Worm (Caenorhabditis elegans) whole organism, L2 larva: ENCODE data around the gene W05B10.6.

Source experiments
- R02D3.7 ChIP-seq: fragments of 150-350 bp; optimal IDR thresholded peaks from 2 replicates; lab custom pipeline; 2014; ENCODE audit warnings: missing biosample characterization, missing genetic modification characterization
- Y55F3AM.14 ChIP-seq: fragments of 200-800 bp; sonication (Bioruptor generic); optimal IDR thresholded peaks from 2 replicates; lab custom pipeline; 2018; ENCODE audit warnings: mild to moderate bottlenecking, missing genetic modification characterization, missing compliant biosample characterization
- ZK546.5 ChIP-seq: sonication (generic microtip); optimal IDR thresholded peaks from 2 replicates; lab custom pipeline; 2017; ENCODE audit warnings: missing biosample characterization, missing genetic modification characterization
- alr-1 ChIP-seq: fragments of 150-350 bp; optimal IDR thresholded peaks from 2 replicates; lab custom pipeline; 2014; ENCODE audit warnings: missing biosample characterization, missing genetic modification characterization
- aly-2 ChIP-seq: fragments of 150-350 bp; optimal IDR thresholded peaks from 2 replicates; lab custom pipeline; 2014; ENCODE audit warnings: missing biosample characterization, missing genetic modification characterization
- ama-1 ChIP-seq: fragments of 150-350 bp; optimal IDR thresholded peaks from 2 replicates; lab custom pipeline; 2018; ENCODE audit warnings: inconsistent platforms
- blmp-1 ChIP-seq: sonication (generic microtip); optimal IDR thresholded peaks from 2 replicates; lab custom pipeline; 2017; ENCODE audit warnings: missing genetic modification characterization, mild to moderate bottlenecking, missing compliant biosample characterization, antibody characterized with exemption, moderate library complexity; ENCODE audit not compliant: insufficient read depth
- ceh-16 ChIP-seq: fragments of 150-350 bp; optimal IDR thresholded peaks from 2 replicates; lab custom pipeline; 2014; ENCODE audit warnings: missing biosample characterization, missing genetic modification characterization
- ceh-82 ChIP-seq: fragments of 150-350 bp; optimal IDR thresholded peaks from 2 replicates; lab custom pipeline; 2014; ENCODE audit warnings: missing biosample characterization, missing genetic modification characterization
- crh-2 ChIP-seq: sonication (generic microtip); optimal IDR thresholded peaks from 2 replicates; lab custom pipeline; 2017; ENCODE audit warnings: missing biosample characterization, missing genetic modification characterization
- egl-27 ChIP-seq: sonication (generic microtip); optimal IDR thresholded peaks from 3 replicates; lab custom pipeline; 2017; ENCODE audit warnings: missing biosample characterization, missing genetic modification reagents, missing genetic modification characterization
- elt-1 ChIP-seq: fragments of 150-350 bp; optimal IDR thresholded peaks from 2 replicates; lab custom pipeline; 2014; ENCODE audit warnings: missing biosample characterization, missing genetic modification characterization
- elt-3 ChIP-seq: sonication (generic microtip); optimal IDR thresholded peaks from 2 replicates; lab custom pipeline; 2017; ENCODE audit warnings: missing biosample characterization, missing genetic modification characterization
- fos-1 ChIP-seq: fragments of 150-350 bp; optimal IDR thresholded peaks from 2 replicates; lab custom pipeline; 2014; ENCODE audit warnings: missing biosample characterization, missing genetic modification characterization
- lin-11 ChIP-seq: fragments of 150-350 bp; sonication (generic microtip); optimal IDR thresholded peaks from 2 replicates; lab custom pipeline; 2014; ENCODE audit warnings: missing biosample characterization, missing genetic modification characterization, inconsistent platforms, mixed read lengths
- lin-13 ChIP-seq: fragments of 150-350 bp; optimal IDR thresholded peaks from 2 replicates; lab custom pipeline; 2014; ENCODE audit warnings: missing biosample characterization, missing genetic modification reagents, missing genetic modification characterization
- lsy-2 ChIP-seq, 2 experiments: fragments of 150-350 bp in 1 of 2; sonication (generic microtip) in 1 of 2; optimal IDR thresholded peaks; 2 replicates each; lab custom pipeline; 2014 to 2017; ENCODE audit warnings: missing biosample characterization in 2 of 2, missing genetic modification characterization in 2 of 2
- mdl-1 ChIP-seq, 2 experiments: fragments of 150-350 bp in 1 of 2; sonication (generic microtip) in 1 of 2; optimal IDR thresholded peaks; 2 replicates each; lab custom pipeline; 2017; ENCODE audit warnings: missing biosample characterization in 2 of 2, missing genetic modification characterization in 2 of 2
- nhr-10 ChIP-seq: sonication (generic microtip); optimal IDR thresholded peaks from 2 replicates; lab custom pipeline; 2017; ENCODE audit warnings: missing biosample characterization, missing genetic modification characterization
- nhr-11 ChIP-seq: fragments of 150-350 bp; optimal IDR thresholded peaks from 2 replicates; lab custom pipeline; 2014; ENCODE audit warnings: missing biosample characterization, missing genetic modification characterization
- nhr-12 ChIP-seq: fragments of 150-350 bp; optimal IDR thresholded peaks from 2 replicates; lab custom pipeline; 2014; ENCODE audit warnings: missing biosample characterization, missing genetic modification characterization
- nhr-237 ChIP-seq: fragments of 150-350 bp; optimal IDR thresholded peaks from 2 replicates; lab custom pipeline; 2014; ENCODE audit warnings: missing biosample characterization, missing genetic modification characterization
- nhr-25 ChIP-seq: fragments of 150-350 bp; sonication (generic microtip); optimal IDR thresholded peaks from 3 replicates; lab custom pipeline; 2014; ENCODE audit warnings: missing biosample characterization, missing genetic modification characterization
- nhr-6 ChIP-seq: fragments of 150-350 bp; optimal IDR thresholded peaks from 2 replicates; lab custom pipeline; 2014; ENCODE audit warnings: missing biosample characterization, missing genetic modification characterization
- nhr-77 ChIP-seq: fragments of 150-350 bp; optimal IDR thresholded peaks from 2 replicates; lab custom pipeline; 2014; ENCODE audit warnings: missing biosample characterization, missing genetic modification characterization
- peb-1 ChIP-seq: fragments of 150-350 bp; optimal IDR thresholded peaks from 2 replicates; lab custom pipeline; 2014; ENCODE audit warnings: missing biosample characterization, missing genetic modification characterization
- sem-4 ChIP-seq: fragments of 150-350 bp; optimal IDR thresholded peaks from 2 replicates; lab custom pipeline; 2014; ENCODE audit warnings: missing biosample characterization, missing genetic modification reagents, missing genetic modification characterization
- skn-1 ChIP-seq: sonication (generic microtip); optimal IDR thresholded peaks from 2 replicates; lab custom pipeline; 2017; ENCODE audit warnings: missing biosample characterization, missing genetic modification characterization
- sma-3 ChIP-seq: sonication (generic microtip); optimal IDR thresholded peaks from 2 replicates; lab custom pipeline; 2016; ENCODE audit warnings: missing genetic modification reagents, missing genetic modification characterization, missing compliant biosample characterization
- sma-9 ChIP-seq, 2 experiments: fragments of 150-350 bp in 1 of 2; sonication (generic microtip) in 1 of 2; optimal IDR thresholded peaks; 2 replicates each; lab custom pipeline; 2014 to 2016; ENCODE audit warnings: missing genetic modification characterization in 2 of 2, mild to moderate bottlenecking in 1 of 2, missing biosample characterization in 1 of 2, missing compliant biosample characterization in 1 of 2, missing genetic modification reagents in 1 of 2, moderate library complexity in 1 of 2
- snpc-4 ChIP-seq: fragments of 150-350 bp; optimal IDR thresholded peaks from 2 replicates; lab custom pipeline; 2014; ENCODE audit warnings: missing biosample characterization, missing genetic modification characterization
- unc-39 ChIP-seq: fragments of 150-350 bp; optimal IDR thresholded peaks from 2 replicates; lab custom pipeline; 2014; ENCODE audit warnings: missing biosample characterization, missing genetic modification characterization
- unc-55 ChIP-seq: fragments of 150-350 bp; sonication (generic microtip); optimal IDR thresholded peaks from 3 replicates; lab custom pipeline; 2014; ENCODE audit warnings: missing biosample characterization, missing genetic modification reagents, missing genetic modification characterization
- zag-1 ChIP-seq: fragments of 150-350 bp; optimal IDR thresholded peaks from 2 replicates; lab custom pipeline; 2014; ENCODE audit warnings: missing biosample characterization, missing genetic modification characterization
- ztf-11 ChIP-seq: sonication (generic microtip); optimal IDR thresholded peaks from 2 replicates; lab custom pipeline; 2017; ENCODE audit warnings: missing biosample characterization, missing genetic modification characterization

Gene W05B10.6

ce11 chrV:12658142-12658541, at the start of gene W05B10.6:
Gene W05B10.6, minus strand, starts transcription at chrV:12658242.
- no peak for TF ChIP-seq nhr-25
- TF ChIP-seq sma-9 (GFP tag; optimal IDR thresholded peaks at IDR 0.05; lab: Kevin White, UChicago): no peak
- no peak for TF ChIP-seq sma-9 (tag; optimal IDR thresholded peaks at IDR 0.05; lab: Kevin White, UChicago)
- no peak for TF ChIP-seq alr-1
- TF ChIP-seq elt-3 (tag; lab: Kevin White, UChicago): no peak

ce11 chrV:12706511-12706910, 48.5 kb upstream of the W05B10.6 start:
- TF ChIP-seq Y55F3AM.14: no peak
- TF ChIP-seq ama-1 (lab: Kevin White, UChicago): no peak
- no peak for TF ChIP-seq ZK546.5
- no peak for TF ChIP-seq ceh-16 (tag; lab: Kevin White, UChicago)
- TF ChIP-seq lin-13 (GFP tag; lab: Kevin White, UChicago): no peak
- no peak for TF ChIP-seq nhr-11 (tag; lab: Kevin White, UChicago)
- TF ChIP-seq nhr-25: no peak
- TF ChIP-seq peb-1: no peak
- no peak for TF ChIP-seq nhr-12 (tag; lab: Kevin White, UChicago)
- no peak for TF ChIP-seq elt-1 (tag; lab: Kevin White, UChicago)
- TF ChIP-seq ceh-82 (tag; lab: Kevin White, UChicago): no peak
- TF ChIP-seq nhr-6 (tag; lab: Kevin White, UChicago): no peak
- TF ChIP-seq blmp-1 (tag; lab: Kevin White, UChicago): no peak
- TF ChIP-seq unc-39 (tag; lab: Kevin White, UChicago): no peak
- TF ChIP-seq fos-1 (tag; lab: Kevin White, UChicago): no peak
- no peak for TF ChIP-seq lsy-2 (tag; optimal IDR thresholded peaks at IDR 0.05; lab: Kevin White, UChicago)
- no peak for TF ChIP-seq snpc-4 (tag; lab: Kevin White, UChicago)
- TF ChIP-seq mdl-1 (tag; optimal IDR thresholded peaks at IDR 0.05; lab: Kevin White, UChicago): no peak

ce11 chrV:12704077-12704476, 46.0 kb upstream of the W05B10.6 start, which contains the start of gene R11D1.1:
Gene R11D1.1, plus strand, starts transcription at chrV:12704377.
- TF ChIP-seq ztf-11 (tag; lab: Kevin White, UChicago): no peak
- no peak for TF ChIP-seq mdl-1 (tag; optimal IDR thresholded peaks at IDR 0.05; lab: Kevin White, UChicago)
- no peak for TF ChIP-seq lsy-2 (tag; optimal IDR thresholded peaks at IDR 0.05; lab: Kevin White, UChicago)
- no peak for TF ChIP-seq ama-1 (lab: Kevin White, UChicago)
- TF ChIP-seq nhr-237 (tag; lab: Kevin White, UChicago): no peak
- no peak for TF ChIP-seq nhr-11 (tag; lab: Kevin White, UChicago)
- no peak for TF ChIP-seq lin-11 (tag; lab: Kevin White, UChicago)
- TF ChIP-seq sem-4: no peak
- TF ChIP-seq nhr-77: no peak
- no peak for TF ChIP-seq sma-3
- TF ChIP-seq unc-55 (GFP tag; lab: Kevin White, UChicago): no peak
- TF ChIP-seq fos-1 (tag; lab: Kevin White, UChicago): no peak
- no peak for TF ChIP-seq R02D3.7 (tag; lab: Kevin White, UChicago)
- TF ChIP-seq elt-1 (tag; lab: Kevin White, UChicago): no peak
- no peak for TF ChIP-seq nhr-6 (tag; lab: Kevin White, UChicago)
- TF ChIP-seq egl-27: no peak
- no peak for TF ChIP-seq aly-2 (tag; lab: Kevin White, UChicago)
- TF ChIP-seq nhr-10: no peak
- no peak for TF ChIP-seq skn-1 (tag; lab: Kevin White, UChicago)

- TF ChIP-seq lin-13 (GFP tag; lab: Kevin White, UChicago): no peak
- TF ChIP-seq sma-9 (GFP tag; optimal IDR thresholded peaks at IDR 0.05; lab: Kevin White, UChicago): no peak
- no peak for TF ChIP-seq sma-9 (tag; optimal IDR thresholded peaks at IDR 0.05; lab: Kevin White, UChicago)
- peak; percentile 48 for TF ChIP-seq zag-1 (tag; lab: Kevin White, UChicago)
- no peak for TF ChIP-seq peb-1
- TF ChIP-seq crh-2 (tag; lab: Kevin White, UChicago): peak; percentile 47
- TF ChIP-seq blmp-1 (tag; lab: Kevin White, UChicago): no peak
- TF ChIP-seq, all 48 proteins: peak for 2
Observed at ce11 chrV:12701613-12702012, 43.6 kb upstream of the W05B10.6 start.
